Fruit fly (Drosophila melanogaster): Measurements from ENCODE around the gene CG5001.
A peak's percentile ranks its signal among the peaks of the same experiment; 100 is the strongest.

Gene CG5001

DNA sequence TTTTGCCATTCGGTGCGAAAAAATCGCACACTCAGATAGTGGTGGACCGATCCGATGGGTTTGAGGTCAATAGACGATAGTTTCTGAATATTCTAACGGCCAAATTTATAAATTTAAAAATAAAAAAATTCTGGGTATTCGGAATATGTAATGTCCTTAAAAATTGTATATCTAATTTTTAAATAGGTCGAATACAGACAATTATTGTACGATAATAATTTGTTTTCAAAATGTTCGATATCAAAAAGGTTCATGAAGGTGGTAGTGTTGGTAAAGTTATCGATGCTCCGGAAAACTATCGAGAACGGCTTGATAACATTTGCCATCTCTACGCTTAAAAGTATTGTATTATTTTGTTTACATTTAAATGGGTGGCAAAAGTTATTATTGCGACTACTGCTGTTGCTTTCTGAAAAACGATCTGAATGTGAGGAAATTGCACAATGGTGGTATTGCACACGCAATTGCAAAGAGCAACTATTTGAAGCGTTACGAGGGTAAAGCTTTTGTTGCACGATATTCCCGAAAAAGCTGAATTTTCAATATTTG is 15.6 kb upstream of the CG5001 start, which contains the start of the genes CG31922 and Plap (continued):
- TF ChIP-seq CG8924 (tag; optimal IDR thresholded peaks at IDR 0.05) (peak; percentile 68), CG14014 (GFP tag; IDR thresholded peaks at IDR 0.05) (0 out of 2 replicates have a peak, but pooled peaks have one; percentile 30), CG6854 (GFP tag; optimal IDR thresholded peaks at IDR 0.05) (no peak), mam (GFP tag; optimal IDR thresholded peaks at IDR 0.05) (peak; percentile 76), CG8089 (GFP tag; optimal IDR thresholded peaks at IDR 0.05) (no peak), CG12104 (GFP tag; optimal IDR thresholded peaks at IDR 0.05) (peak; percentile 56), Ptx1 (GFP tag; IDR thresholded peaks at IDR 0.05) (peak; percentile 61; the same call in 1 of the 2 replicates), CG10431 (GFP tag; optimal IDR thresholded peaks at IDR 0.05) (peak; percentile 23), Tbp (GFP tag; optimal IDR thresholded peaks at IDR 0.05) (no peak), ind (GFP tag; optimal IDR thresholded peaks at IDR 0.05) (peak; percentile 75), salm (tag; optimal IDR thresholded peaks at IDR 0.05) (no peak), gce (GFP tag; IDR thresholded peaks at IDR 0.05) (no peak), CG15269 (tag; optimal IDR thresholded peaks at IDR 0.05) (no peak), Bgb (GFP tag; IDR thresholded peaks at IDR 0.05; ENCODE audit: partially characterized antibody) (peak; percentile 81), HHEX (GFP tag; optimal IDR thresholded peaks at IDR 0.05) (peak; percentile 3), CG1529 (GFP tag; optimal IDR thresholded peaks at IDR 0.05) (no peak), Asciz (GFP tag; optimal IDR thresholded peaks at IDR 0.05) (no peak), en (GFP tag; optimal IDR thresholded peaks at IDR 0.05) (no peak), CG6683 (GFP tag; optimal IDR thresholded peaks at IDR 0.05) (no peak), Opbp (GFP tag; IDR thresholded peaks at IDR 0.05; ENCODE audit: partially characterized antibody) (peak; percentile 74; the same call in 1 of the 3 replicates), CG16863 (GFP tag; optimal IDR thresholded peaks at IDR 0.05) (peak; percentile 63), lov (optimal IDR thresholded peaks at IDR 0.05) (no peak), lov (GFP tag; IDR thresholded peaks at IDR 0.05) (no peak), Gug (GFP tag; IDR thresholded peaks at IDR 0.05) (peak; percentile 64; the same call in 2 of the 4 replicates), BEAF-32 (GFP tag; optimal IDR thresholded peaks at IDR 0.05) (peak; percentile 97), jing (GFP tag; optimal IDR thresholded peaks at IDR 0.05) (no peak), CG1233 (GFP tag; optimal IDR thresholded peaks at IDR 0.05) (peak; percentile 34), CG18011 (GFP tag; optimal IDR thresholded peaks at IDR 0.05) (peak; percentile 53), CG1603 (tag; optimal IDR thresholded peaks at IDR 0.05) (no peak), knrl (GFP tag; IDR thresholded peaks at IDR 0.05; ENCODE audit: partially characterized antibody) (peak; percentile 95), esg (GFP tag; conservative IDR thresholded peaks at IDR 0.05) (peak; percentile 20; the same call in 1 of the 2 replicates), ash1 (GFP tag; optimal IDR thresholded peaks at IDR 0.05) (no peak), eve (GFP tag; optimal IDR thresholded peaks at IDR 0.05) (no peak), Awh (GFP tag; IDR thresholded peaks at IDR 0.05) (peak; percentile 42; the same call in 1 of the 2 replicates), slp2 (GFP tag; optimal IDR thresholded peaks at IDR 0.05) (peak; percentile 45), pan (optimal IDR thresholded peaks at IDR 0.05) (no peak), pan (GFP tag; optimal IDR thresholded peaks at IDR 0.05 in 1 of 2, IDR thresholded peaks at IDR 0.05 in 1 of 2) (no peak), CG11723 (GFP tag; optimal IDR thresholded peaks at IDR 0.05) (no peak), CG11504 (tag; optimal IDR thresholded peaks at IDR 0.05) (no peak), CG10654 (GFP tag; optimal IDR thresholded peaks at IDR 0.05) (peak; percentile 50), CG4617 (GFP tag; optimal IDR thresholded peaks at IDR 0.05; ENCODE audit: borderline replicate concordance) (peak; percentile 68), CG2875 (GFP tag; optimal IDR thresholded peaks at IDR 0.05) (no peak), CG14050 (GFP tag; IDR thresholded peaks at IDR 0.05) (no peak), Mes4 (GFP tag; optimal IDR thresholded peaks at IDR 0.05) (no peak), CG3726 (GFP tag; IDR thresholded peaks at IDR 0.05) (no peak), CG17612 (GFP tag; IDR thresholded peaks at IDR 0.05) (no peak), CG17385 (GFP tag; optimal IDR thresholded peaks at IDR 0.05) (peak; percentile 64), br (optimal IDR thresholded peaks at IDR 0.05) (no peak), sna (GFP tag; IDR thresholded peaks at IDR 0.05; ENCODE audit: partially characterized antibody) (peak; percentile 90), Lhr (GFP tag; optimal IDR thresholded peaks at IDR 0.05) (peak; percentile 59), CG5245 (GFP tag; optimal IDR thresholded peaks at IDR 0.05) (peak; percentile 39)

Data from whole organism, embryonic.